Worm (Caenorhabditis elegans) whole organism, L2 larva: ENCODE measurements around the gene Y48E1C.4.

ENCODE experiments used
- C34F6.9 ChIP-seq: fragments of 150-350 bp; optimal IDR thresholded peaks from 2 replicates; lab custom pipeline; 2014; ENCODE audit warnings: missing biosample characterization, missing genetic modification characterization
- R02D3.7 ChIP-seq: fragments of 150-350 bp; optimal IDR thresholded peaks from 2 replicates; lab custom pipeline; 2014; ENCODE audit warnings: missing biosample characterization, missing genetic modification characterization
- alr-1 ChIP-seq: fragments of 150-350 bp; optimal IDR thresholded peaks from 2 replicates; lab custom pipeline; 2014; ENCODE audit warnings: missing biosample characterization, missing genetic modification characterization
- aly-2 ChIP-seq: fragments of 150-350 bp; optimal IDR thresholded peaks from 2 replicates; lab custom pipeline; 2014; ENCODE audit warnings: missing biosample characterization, missing genetic modification characterization
- ama-1 ChIP-seq: fragments of 150-350 bp; optimal IDR thresholded peaks from 2 replicates; lab custom pipeline; 2018; ENCODE audit warnings: inconsistent platforms
- ceh-16 ChIP-seq: fragments of 150-350 bp; optimal IDR thresholded peaks from 2 replicates; lab custom pipeline; 2014; ENCODE audit warnings: missing biosample characterization, missing genetic modification characterization
- ceh-82 ChIP-seq: fragments of 150-350 bp; optimal IDR thresholded peaks from 2 replicates; lab custom pipeline; 2014; ENCODE audit warnings: missing biosample characterization, missing genetic modification characterization
- crh-2 ChIP-seq: sonication (generic microtip); optimal IDR thresholded peaks from 2 replicates; lab custom pipeline; 2017; ENCODE audit warnings: missing biosample characterization, missing genetic modification characterization
- egl-27 ChIP-seq: sonication (generic microtip); optimal IDR thresholded peaks from 3 replicates; lab custom pipeline; 2017; ENCODE audit warnings: missing biosample characterization, missing genetic modification reagents, missing genetic modification characterization
- fos-1 ChIP-seq: fragments of 150-350 bp; optimal IDR thresholded peaks from 2 replicates; lab custom pipeline; 2014; ENCODE audit warnings: missing biosample characterization, missing genetic modification characterization
- lin-11 ChIP-seq: fragments of 150-350 bp; sonication (generic microtip); optimal IDR thresholded peaks from 2 replicates; lab custom pipeline; 2014; ENCODE audit warnings: missing biosample characterization, missing genetic modification characterization, inconsistent platforms, mixed read lengths
- lin-13 ChIP-seq: fragments of 150-350 bp; optimal IDR thresholded peaks from 2 replicates; lab custom pipeline; 2014; ENCODE audit warnings: missing biosample characterization, missing genetic modification reagents, missing genetic modification characterization
- lin-39 ChIP-seq: fragments of 150-350 bp; optimal IDR thresholded peaks from 2 replicates; lab custom pipeline; 2014; ENCODE audit warnings: missing biosample characterization, missing genetic modification reagents, missing genetic modification characterization
- mab-5 ChIP-seq: fragments of 150-350 bp; optimal IDR thresholded peaks from 2 replicates; lab custom pipeline; 2014; ENCODE audit warnings: missing biosample characterization, missing genetic modification characterization
- mdl-1 ChIP-seq, 2 experiments: fragments of 150-350 bp in 1 of 2; sonication (generic microtip) in 1 of 2; optimal IDR thresholded peaks; 2 replicates each; lab custom pipeline; 2017; ENCODE audit warnings: missing biosample characterization in 2 of 2, missing genetic modification characterization in 2 of 2
- nhr-11 ChIP-seq: fragments of 150-350 bp; optimal IDR thresholded peaks from 2 replicates; lab custom pipeline; 2014; ENCODE audit warnings: missing biosample characterization, missing genetic modification characterization
- nhr-129 ChIP-seq: fragments of 150-350 bp; optimal IDR thresholded peaks from 2 replicates; lab custom pipeline; 2014; ENCODE audit warnings: missing biosample characterization, missing genetic modification characterization
- nhr-21 ChIP-seq: fragments of 150-350 bp; optimal IDR thresholded peaks from 2 replicates; lab custom pipeline; 2014; ENCODE audit warnings: missing biosample characterization, missing genetic modification characterization
- nhr-23 ChIP-seq: fragments of 150-350 bp; optimal IDR thresholded peaks from 2 replicates; lab custom pipeline; 2014; ENCODE audit warnings: missing biosample characterization, missing genetic modification reagents, missing genetic modification characterization
- nhr-237 ChIP-seq: fragments of 150-350 bp; optimal IDR thresholded peaks from 2 replicates; lab custom pipeline; 2014; ENCODE audit warnings: missing biosample characterization, missing genetic modification characterization
- nhr-25 ChIP-seq: fragments of 150-350 bp; sonication (generic microtip); optimal IDR thresholded peaks from 3 replicates; lab custom pipeline; 2014; ENCODE audit warnings: missing biosample characterization, missing genetic modification characterization
- nhr-6 ChIP-seq: fragments of 150-350 bp; optimal IDR thresholded peaks from 2 replicates; lab custom pipeline; 2014; ENCODE audit warnings: missing biosample characterization, missing genetic modification characterization
- sem-4 ChIP-seq: fragments of 150-350 bp; optimal IDR thresholded peaks from 2 replicates; lab custom pipeline; 2014; ENCODE audit warnings: missing biosample characterization, missing genetic modification reagents, missing genetic modification characterization
- skn-1 ChIP-seq: sonication (generic microtip); optimal IDR thresholded peaks from 2 replicates; lab custom pipeline; 2017; ENCODE audit warnings: missing biosample characterization, missing genetic modification characterization
- sma-9 ChIP-seq, 2 experiments: fragments of 150-350 bp in 1 of 2; sonication (generic microtip) in 1 of 2; optimal IDR thresholded peaks; 2 replicates each; lab custom pipeline; 2014 to 2016; ENCODE audit warnings: missing genetic modification characterization in 2 of 2, mild to moderate bottlenecking in 1 of 2, missing biosample characterization in 1 of 2, missing compliant biosample characterization in 1 of 2, missing genetic modification reagents in 1 of 2, moderate library complexity in 1 of 2
- unc-62 ChIP-seq: fragments of 150-350 bp; optimal IDR thresholded peaks from 2 replicates; lab custom pipeline; 2014; ENCODE audit warnings: missing biosample characterization, missing genetic modification reagents, missing genetic modification characterization
- zag-1 ChIP-seq: fragments of 150-350 bp; optimal IDR thresholded peaks from 2 replicates; lab custom pipeline; 2014; ENCODE audit warnings: missing biosample characterization, missing genetic modification characterization
- ztf-1 ChIP-seq: fragments of 200-800 bp; sonication (Bioruptor generic); conservative IDR thresholded peaks from 2 replicates; pipeline ENCODE4 v1.3.6; 2022; ENCODE audit warnings: missing genetic modification characterization, missing compliant biosample characterization
- ztf-11 ChIP-seq: sonication (generic microtip); optimal IDR thresholded peaks from 2 replicates; lab custom pipeline; 2017; ENCODE audit warnings: missing biosample characterization, missing genetic modification characterization

Y48E1C.4 gene

DNA sequence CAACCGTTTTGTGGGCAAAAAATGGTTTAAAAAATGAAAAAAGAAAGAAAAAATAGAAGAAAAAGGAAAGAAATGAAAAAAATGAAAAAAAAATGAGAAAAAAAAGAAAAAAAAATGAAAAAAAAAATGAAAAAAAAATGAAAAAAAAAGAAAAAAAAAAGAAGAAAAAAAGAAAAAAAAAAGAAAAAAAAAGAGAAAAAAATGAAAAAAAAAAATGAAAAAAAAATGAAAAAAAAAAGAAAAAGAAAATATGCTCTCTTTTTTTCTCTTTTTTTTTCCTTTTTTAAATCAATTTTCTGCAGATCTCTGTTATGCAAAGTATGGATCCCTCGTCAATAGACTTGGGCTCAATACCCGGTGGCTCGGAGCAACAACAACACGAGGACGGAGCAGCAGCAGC is 30.8 kb downstream of the Y48E1C.4 start, which contains the start of gene efl-2:
efl-2 (plus strand) TSS at position 301 of the 400 bp plus-strand sequence.
- TF ChIP-seq alr-1 (no peak), ama-1 (lab: Kevin White, UChicago) (no peak), lin-39 (tag; lab: Kevin White, UChicago) (no peak), fos-1 (tag; lab: Kevin White, UChicago) (no peak), ceh-16 (tag; lab: Kevin White, UChicago) (no peak), R02D3.7 (tag; lab: Kevin White, UChicago) (no peak), C34F6.9 (tag; lab: Kevin White, UChicago) (no peak), nhr-129 (tag; lab: Kevin White, UChicago) (no peak), mab-5 (no peak), ceh-82 (tag; lab: Kevin White, UChicago) (no peak), lin-13 (GFP tag; lab: Kevin White, UChicago) (no peak), nhr-6 (tag; lab: Kevin White, UChicago) (no peak), sem-4 (no peak), ztf-1 (GFP tag; lab: Robert Waterston, UW) (no peak), nhr-21 (tag; lab: Kevin White, UChicago) (no peak), mdl-1 (tag; optimal IDR thresholded peaks at IDR 0.05; lab: Kevin White, UChicago) (no peak), nhr-11 (tag; lab: Kevin White, UChicago) (no peak), zag-1 (tag; lab: Kevin White, UChicago) (no peak)

DNA sequence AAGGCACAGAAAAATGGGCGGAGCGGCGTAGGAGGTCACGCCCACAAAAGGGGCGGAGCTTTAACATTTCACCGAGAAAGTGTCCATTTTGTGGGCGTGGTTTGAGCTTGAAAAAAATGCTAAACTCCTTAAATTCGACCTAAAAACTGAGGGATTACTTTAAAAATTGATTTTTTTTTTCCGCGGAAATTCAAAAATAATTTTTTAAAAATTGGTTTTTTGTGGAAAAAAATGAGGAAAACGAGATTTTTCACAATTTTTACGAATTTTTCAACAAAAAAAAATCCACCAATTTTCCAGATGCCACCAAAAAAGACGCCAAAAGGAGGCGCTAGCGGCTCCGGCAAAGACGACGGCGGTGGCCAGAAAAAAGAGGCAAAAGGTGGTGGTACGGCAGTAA is 33.9 kb downstream of the Y48E1C.4 start, which contains the start of gene pinn-4:
pinn-4 (plus strand) TSS at position 301 of the 400 bp plus-strand sequence.
- TF ChIP-seq ama-1 (lab: Kevin White, UChicago), result no peak
- TF ChIP-seq nhr-25 (tag; lab: Kevin White, UChicago), result no peak
- no peak for TF ChIP-seq egl-27
- no peak for TF ChIP-seq ceh-16 (tag; lab: Kevin White, UChicago)
- TF ChIP-seq lin-39 (tag; lab: Kevin White, UChicago), result no peak
- no peak for TF ChIP-seq nhr-6 (tag; lab: Kevin White, UChicago)

DNA sequence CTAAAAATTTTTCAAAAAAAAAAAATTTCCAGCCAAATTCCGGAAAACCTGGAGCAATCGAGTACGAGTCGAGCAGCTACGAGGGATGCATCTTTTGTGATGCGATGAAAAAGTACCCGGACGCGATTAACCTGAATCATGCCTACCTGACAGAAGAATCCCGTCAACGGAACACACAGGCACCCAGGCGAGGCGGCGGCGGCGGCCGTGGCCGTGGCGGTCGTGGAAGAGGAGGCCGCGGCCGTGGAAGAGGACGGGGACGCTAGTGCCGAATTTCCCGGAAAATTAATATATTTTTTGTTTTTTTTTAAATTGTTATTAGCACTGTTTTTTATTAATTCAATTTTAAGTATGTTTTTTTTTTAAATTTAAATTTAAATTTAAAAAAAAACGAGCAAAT is 35.1 kb downstream of the Y48E1C.4 start:
- TF ChIP-seq fos-1 (tag; lab: Kevin White, UChicago), result no peak
- no peak for TF ChIP-seq nhr-23 (tag; lab: Kevin White, UChicago)
- no peak for TF ChIP-seq sma-9 (GFP tag; optimal IDR thresholded peaks at IDR 0.05; lab: Kevin White, UChicago)
- TF ChIP-seq sma-9 (tag; optimal IDR thresholded peaks at IDR 0.05; lab: Kevin White, UChicago), result no peak
- no peak for TF ChIP-seq crh-2 (tag; lab: Kevin White, UChicago)
- no peak for TF ChIP-seq unc-62
- TF ChIP-seq alr-1, result no peak
- TF ChIP-seq, all 48 proteins: peak for 0

DNA sequence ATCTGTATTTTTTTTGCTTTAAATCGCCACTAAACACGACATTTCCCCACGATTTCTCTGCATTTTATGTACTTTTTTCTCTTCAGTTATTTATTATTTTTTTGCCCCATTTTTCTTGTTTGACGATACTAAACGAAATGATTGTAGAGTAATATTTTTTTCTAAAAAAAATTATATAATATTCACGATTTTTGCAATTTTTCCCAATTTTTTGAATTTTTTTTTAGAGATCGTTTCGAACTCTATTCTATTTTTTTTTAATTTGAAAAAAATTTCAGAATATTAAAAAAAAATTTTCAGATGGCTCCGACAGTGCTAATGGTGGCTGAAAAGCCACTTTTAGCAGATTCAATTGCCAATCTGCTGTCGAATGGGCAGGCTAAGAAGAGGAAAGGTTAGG is 47.2 kb downstream of the Y48E1C.4 start, which contains the start of gene Y48C3A.14:
Y48C3A.14 (plus strand) TSS at position 301 of the 400 bp plus-strand sequence.
- TF ChIP-seq skn-1, result no peak
- TF ChIP-seq lin-11 (tag; lab: Kevin White, UChicago), result no peak
- no peak for TF ChIP-seq mab-5
- TF ChIP-seq nhr-237 (tag; lab: Kevin White, UChicago), result no peak
- TF ChIP-seq ztf-11, result no peak
- no peak for TF ChIP-seq aly-2
- no peak for TF ChIP-seq lin-13 (GFP tag; lab: Kevin White, UChicago)
